Fruit fly (Drosophila melanogaster) whole organism, adult: ENCODE results near the gene CG12170.

Source experiments
- CG11617 ChIP-seq: fragments of 200-800 bp; sonication (Bioruptor generic); optimal IDR thresholded peaks from 2 replicates; lab custom pipeline; 2017; ENCODE audit warnings: mild to moderate bottlenecking, missing biosample characterization, missing genetic modification reagents, missing genetic modification characterization
- CG12768 ChIP-seq: fragments of 200-800 bp; sonication (Bioruptor generic); optimal IDR thresholded peaks from 2 replicates; lab custom pipeline; 2017; ENCODE audit warnings: missing biosample characterization, missing genetic modification characterization, mild to moderate bottlenecking, moderate library complexity, missing genetic modification reagents
- CG14711 ChIP-seq: fragments of 200-800 bp; sonication (Bioruptor generic); optimal IDR thresholded peaks from 2 replicates; lab custom pipeline; 2018; ENCODE audit warnings: missing biosample characterization, mild to moderate bottlenecking, missing genetic modification characterization, moderate library complexity
- CG1620 ChIP-seq: fragments of 200-800 bp; sonication (Bioruptor generic); optimal IDR thresholded peaks from 2 replicates; lab custom pipeline; 2016; ENCODE audit warnings: missing biosample characterization, missing genetic modification characterization
- CG33017 ChIP-seq: fragments of 200-800 bp; sonication (Bioruptor generic); optimal IDR thresholded peaks from 2 replicates; lab custom pipeline; 2018; ENCODE audit warnings: missing biosample characterization, mild to moderate bottlenecking, missing genetic modification characterization, moderate library complexity
- CG5204 ChIP-seq: fragments of 200-800 bp; sonication (Bioruptor generic); optimal IDR thresholded peaks from 2 replicates; lab custom pipeline; 2016; ENCODE audit warnings: missing biosample characterization, missing genetic modification characterization
- CG7045 ChIP-seq: fragments of 200-800 bp; sonication (Bioruptor generic); optimal IDR thresholded peaks from 2 replicates; lab custom pipeline; 2017; ENCODE audit warnings: missing biosample characterization, mild to moderate bottlenecking, missing genetic modification characterization
- CG7101 ChIP-seq: fragments of 200-800 bp; sonication (Bioruptor generic); optimal IDR thresholded peaks from 2 replicates; lab custom pipeline; 2018; ENCODE audit warnings: missing biosample characterization, mild to moderate bottlenecking, missing genetic modification characterization, moderate library complexity
- Clk ChIP-seq: fragments of 200-800 bp; sonication (Bioruptor generic); optimal IDR thresholded peaks from 2 replicates; lab custom pipeline; 2017; ENCODE audit warnings: missing biosample characterization, missing genetic modification characterization
- Crg-1 ChIP-seq: fragments of 200-800 bp; sonication (Bioruptor generic); optimal IDR thresholded peaks from 2 replicates; lab custom pipeline; 2016; ENCODE audit warnings: missing biosample characterization, missing genetic modification characterization
- Hr96 ChIP-seq: fragments of 200-800 bp; sonication (Bioruptor generic); optimal IDR thresholded peaks from 2 replicates; lab custom pipeline; 2016; ENCODE audit warnings: missing biosample characterization, missing genetic modification characterization
- Mnt ChIP-seq: fragments of 200-800 bp; sonication (Bioruptor generic); optimal IDR thresholded peaks from 2 replicates; lab custom pipeline; 2016; ENCODE audit warnings: missing biosample characterization, mild to moderate bottlenecking, missing genetic modification characterization
- bab1 ChIP-seq: fragments of 200-800 bp; sonication (Bioruptor generic); optimal IDR thresholded peaks from 3 replicates; lab custom pipeline; 2019; ENCODE audit warnings: missing biosample characterization, mild to moderate bottlenecking, missing genetic modification characterization, moderate library complexity
- cic ChIP-seq: fragments of 200-800 bp; sonication (Bioruptor generic); optimal IDR thresholded peaks from 2 replicates; lab custom pipeline; 2017; ENCODE audit warnings: missing biosample characterization, mild to moderate bottlenecking, missing genetic modification characterization, moderate library complexity
- cnc ChIP-seq, 2 experiments: fragments of >200 bp; optimal IDR thresholded peaks; 2 replicates each; lab custom pipeline; 2017
- kay ChIP-seq: fragments of 200-800 bp; sonication (Bioruptor generic); peaks from one replicate; lab custom pipeline; 2016; ENCODE audit warnings: missing biosample characterization, missing genetic modification characterization, borderline replicate concordance
- ovo ChIP-seq: fragments of 200-800 bp; sonication (Bioruptor generic); optimal IDR thresholded peaks from 2 replicates; lab custom pipeline; 2016; ENCODE audit warnings: missing biosample characterization, missing genetic modification characterization
- pad ChIP-seq: fragments of 200-800 bp; sonication (Bioruptor generic); optimal IDR thresholded peaks from 3 replicates; lab custom pipeline; 2017; ENCODE audit warnings: missing biosample characterization, missing genetic modification characterization, mild to moderate bottlenecking, moderate library complexity, missing genetic modification reagents
- tj ChIP-seq: fragments of 200-800 bp; sonication (Bioruptor generic); optimal IDR thresholded peaks from 3 replicates; lab custom pipeline; 2017; ENCODE audit warnings: missing biosample characterization, mild to moderate bottlenecking, missing genetic modification characterization, moderate library complexity
- toe ChIP-seq: fragments of 200-800 bp; sonication (Bioruptor generic); optimal IDR thresholded peaks from 2 replicates; lab custom pipeline; 2016; ENCODE audit warnings: missing biosample characterization, missing genetic modification characterization

Gene CG12170

dm6 chr3R:5648569-5649476 is 11.8 kb downstream of the CG12170 start, which contains the start of the genes MTA1-like and Sec23:
Gene MTA1-like, minus strand, starts transcription at chr3R:5648738.
Gene Sec23, plus strand, starts transcription at chr3R:5649065.
- TF ChIP-seq pad (GFP tag; lab: Kevin White, UChicago) (peak; percentile 56), CG33017 (tag; lab: Kevin White, UChicago) (peak; percentile 54), bab1 (peak; percentile 42), kay (GFP tag; lab: Kevin White, UChicago) (no peak), CG7045 (peak; percentile 29), Crg-1 (GFP tag; lab: Kevin White, UChicago) (peak; percentile 60), tj (peak; percentile 96), CG12768 (GFP tag; lab: Kevin White, UChicago) (peak; percentile 39), CG14711 (tag; lab: Kevin White, UChicago) (peak; percentile 60), Mnt (GFP tag; lab: Kevin White, UChicago) (peak; percentile 26), CG11617 (peak; percentile 86), cnc (optimal IDR thresholded peaks at IDR 0.05; lab: Kevin White, UChicago) (no peak), CG7101 (tag; lab: Kevin White, UChicago) (peak; percentile 75), CG5204 (GFP tag; lab: Kevin White, UChicago) (no peak), Hr96 (GFP tag; lab: Kevin White, UChicago) (peak; percentile 60), toe (GFP tag; lab: Kevin White, UChicago) (peak; percentile 61), Clk (peak; percentile 37), ovo (GFP tag; lab: Kevin White, UChicago) (peak; percentile 56), cic (GFP tag; lab: Kevin White, UChicago) (peak; percentile 33), CG1620 (GFP tag; lab: Kevin White, UChicago) (peak; percentile 72)

dm6 chr3R:5649903-5650302 is 12.9 kb downstream of the CG12170 start:
- no peak for TF ChIP-seq CG12768 (GFP tag; lab: Kevin White, UChicago)

- TF ChIP-seq cic (GFP tag; lab: Kevin White, UChicago) (peak; percentile 48), CG14711 (tag; lab: Kevin White, UChicago) (no peak)
Observed at dm6 chr3R:5653887-5654286, 16.9 kb downstream of the CG12170 start.

- TF ChIP-seq tj (peak; percentile 86), CG1620 (GFP tag; lab: Kevin White, UChicago) (peak; percentile 98), CG7101 (tag; lab: Kevin White, UChicago) (peak; percentile 92), Clk (peak; percentile 87), pad (GFP tag; lab: Kevin White, UChicago) (peak; percentile 80), cnc (optimal IDR thresholded peaks at IDR 0.05; lab: Kevin White, UChicago) (no peak), bab1 (peak; percentile 90), CG12768 (GFP tag; lab: Kevin White, UChicago) (peak; percentile 90), CG11617 (peak; percentile 94), Hr96 (GFP tag; lab: Kevin White, UChicago) (peak; percentile 87), toe (GFP tag; lab: Kevin White, UChicago) (peak; percentile 98), CG33017 (tag; lab: Kevin White, UChicago) (peak; percentile 84), CG14711 (tag; lab: Kevin White, UChicago) (peak; percentile 84), Mnt (GFP tag; lab: Kevin White, UChicago) (peak; percentile 87), CG5204 (GFP tag; lab: Kevin White, UChicago) (no peak), ovo (GFP tag; lab: Kevin White, UChicago) (peak; percentile 97), kay (GFP tag; lab: Kevin White, UChicago) (no peak), Crg-1 (GFP tag; lab: Kevin White, UChicago) (peak; percentile 90), CG7045 (peak; percentile 91), cic (GFP tag; lab: Kevin White, UChicago) (peak; percentile 61)
Observed at dm6 chr3R:5654692-5655181, 17.7 kb downstream of the CG12170 start, which contains the start of the genes elm and MED27. Gene elm, minus strand, starts transcription at chr3R:5654861. Gene MED27, plus strand, starts transcription at chr3R:5655139.

- TF ChIP-seq pad (GFP tag; lab: Kevin White, UChicago) (no peak), bab1 (peak; percentile 22), CG12768 (GFP tag; lab: Kevin White, UChicago) (peak; percentile 32), cnc (optimal IDR thresholded peaks at IDR 0.05; lab: Kevin White, UChicago) (no peak), cic (GFP tag; lab: Kevin White, UChicago) (peak; percentile 35), CG5204 (GFP tag; lab: Kevin White, UChicago) (no peak), ovo (GFP tag; lab: Kevin White, UChicago) (peak; percentile 77)
Observed at dm6 chr3R:5658984-5659802, 22.2 kb downstream of the CG12170 start.
